Fruit fly (Drosophila melanogaster) whole organism, embryonic: ENCODE results near the gene bsh.
A peak's percentile ranks its signal among the peaks of the same experiment; 100 is the strongest.

Source experiments
- Atf6 ChIP-seq: fragments of 200-800 bp; sonication (Bioruptor generic); IDR thresholded peaks from 2 replicates; pipeline ENCODE4 v1.3.6; 2022; ENCODE audit warnings: missing biosample characterization, missing genetic modification characterization
- Blimp-1 ChIP-seq: fragments of 200-800 bp; sonication (Bioruptor generic); optimal IDR thresholded peaks from 3 replicates; lab custom pipeline; 2018; ENCODE audit warnings: missing biosample characterization, missing genetic modification characterization, mild to moderate bottlenecking, moderate library complexity, missing genetic modification reagents
- CG11085 ChIP-seq: fragments of 200-800 bp; sonication (Bioruptor generic); IDR thresholded peaks from 2 replicates; pipeline ENCODE4 v1.3.6; 2022; ENCODE audit warnings: missing biosample characterization, missing genetic modification characterization
- CG11456 ChIP-seq: fragments of 200-800 bp; sonication (Bioruptor generic); IDR thresholded peaks from 3 replicates; pipeline ENCODE4 v1.3.6; 2022; ENCODE audit warnings: missing biosample characterization, missing genetic modification characterization
- CG12659 ChIP-seq: fragments of 200-800 bp; sonication (Bioruptor generic); optimal IDR thresholded peaks from 3 replicates; lab custom pipeline; 2017; ENCODE audit warnings: mild to moderate bottlenecking, missing biosample characterization, missing genetic modification reagents, missing genetic modification characterization
- CG13424 ChIP-seq: fragments of 200-800 bp; sonication (Bioruptor generic); optimal IDR thresholded peaks from 2 replicates; lab custom pipeline; 2019; ENCODE audit warnings: missing biosample characterization, mild to moderate bottlenecking, missing genetic modification characterization, moderate library complexity
- CG14441 ChIP-seq: fragments of 200-800 bp; sonication (Bioruptor generic); IDR thresholded peaks from 2 replicates; pipeline ENCODE4 v1.3.6; 2022; ENCODE audit warnings: missing biosample characterization, missing genetic modification characterization
- CG14710 ChIP-seq: fragments of 200-800 bp; sonication (Bioruptor generic); optimal IDR thresholded peaks from 3 replicates; lab custom pipeline; 2019; ENCODE audit warnings: missing biosample characterization, mild to moderate bottlenecking, missing genetic modification characterization, moderate library complexity
- CG16813 ChIP-seq: fragments of 200-800 bp; sonication (Bioruptor generic); IDR thresholded peaks from 3 replicates; pipeline ENCODE4 v1.3.6; 2022; ENCODE audit warnings: missing biosample characterization, missing genetic modification characterization; ENCODE audit not compliant: partially characterized antibody
- CG17328 ChIP-seq: fragments of 200-800 bp; sonication (Bioruptor generic); IDR thresholded peaks from 2 replicates; pipeline ENCODE4 v1.3.6; 2022; ENCODE audit warnings: missing biosample characterization, missing genetic modification characterization
- CG17359 ChIP-seq: fragments of 200-800 bp; sonication (Bioruptor generic); optimal IDR thresholded peaks from 3 replicates; lab custom pipeline; 2018; ENCODE audit warnings: missing biosample characterization, mild to moderate bottlenecking, missing genetic modification characterization, moderate library complexity
- CG17568 ChIP-seq: fragments of 200-800 bp; sonication (Bioruptor generic); optimal IDR thresholded peaks from 2 replicates; lab custom pipeline; 2018; ENCODE audit warnings: missing biosample characterization, mild to moderate bottlenecking, missing genetic modification characterization, moderate library complexity
- CG18011 ChIP-seq: fragments of 200-800 bp; sonication (Bioruptor generic); optimal IDR thresholded peaks from 2 replicates; lab custom pipeline; 2017; ENCODE audit warnings: missing biosample characterization, missing genetic modification characterization, mild to moderate bottlenecking, moderate library complexity, missing genotype
- CG2712 ChIP-seq: fragments of 200-800 bp; optimal IDR thresholded peaks from 3 replicates; lab custom pipeline; 2019; ENCODE audit warnings: missing biosample characterization, mild to moderate bottlenecking, missing genetic modification characterization, moderate library complexity
- CG2875 ChIP-seq: fragments of 200-800 bp; sonication (Bioruptor generic); optimal IDR thresholded peaks from 2 replicates; lab custom pipeline; 2017; ENCODE audit warnings: missing biosample characterization, mild to moderate bottlenecking, missing genetic modification characterization, missing genetic modification reagents
- CG31365 ChIP-seq: fragments of 200-800 bp; sonication (Bioruptor generic); optimal IDR thresholded peaks from 2 replicates; lab custom pipeline; 2018; ENCODE audit warnings: missing biosample characterization, mild to moderate bottlenecking, missing genetic modification characterization
- CG3281 ChIP-seq: fragments of 200-800 bp; sonication (Bioruptor generic); optimal IDR thresholded peaks from 3 replicates; lab custom pipeline; 2017; ENCODE audit warnings: missing biosample characterization, mild to moderate bottlenecking, missing genetic modification characterization
- CG34224 ChIP-seq: fragments of 200-800 bp; sonication (Bioruptor generic); IDR thresholded peaks from 3 replicates; pipeline ENCODE4 v1.3.6; 2022; ENCODE audit warnings: missing biosample characterization, missing genetic modification characterization; ENCODE audit not compliant: partially characterized antibody
- CG4404 ChIP-seq: fragments of 200-800 bp; sonication (Bioruptor generic); IDR thresholded peaks from 2 replicates; pipeline ENCODE4 v1.3.6; 2022; ENCODE audit warnings: missing biosample characterization, missing genetic modification characterization
- CG7556 ChIP-seq: fragments of 200-800 bp; sonication (Bioruptor generic); optimal IDR thresholded peaks from 2 replicates; lab custom pipeline; 2017; ENCODE audit warnings: missing biosample characterization, mild to moderate bottlenecking, missing genetic modification characterization
- CG8290 ChIP-seq, 3 experiments: fragments of 200-800 bp; sonication (Bioruptor generic); optimal IDR thresholded peaks; 2 replicates each; lab custom pipeline; 2016 to 2019; ENCODE audit warnings: missing biosample characterization in 3 of 3, missing genetic modification characterization in 3 of 3, mild to moderate bottlenecking in 2 of 3, moderate library complexity in 1 of 3
- CG8944 ChIP-seq: fragments of 200-800 bp; sonication (Bioruptor generic); optimal IDR thresholded peaks from 3 replicates; lab custom pipeline; 2016; ENCODE audit warnings: missing biosample characterization, missing genetic modification characterization
- CG9876 ChIP-seq: fragments of 200-800 bp; sonication (Bioruptor generic); optimal IDR thresholded peaks from 2 replicates; lab custom pipeline; 2016; ENCODE audit warnings: missing biosample characterization, missing genetic modification characterization
- Chrac-16 ChIP-seq: fragments of 200-800 bp; sonication (Bioruptor generic); optimal IDR thresholded peaks from 3 replicates; lab custom pipeline; 2016; ENCODE audit warnings: missing biosample characterization, missing genetic modification characterization
- CkIIα-i1 ChIP-seq: fragments of 200-800 bp; sonication (Bioruptor generic); IDR thresholded peaks from 2 replicates; pipeline ENCODE4 v1.3.6; 2022; ENCODE audit warnings: missing biosample characterization, missing genetic modification characterization
- CrebB ChIP-seq: fragments of 200-800 bp; sonication (Bioruptor generic); optimal IDR thresholded peaks from 3 replicates; lab custom pipeline; 2018; ENCODE audit warnings: missing biosample characterization, mild to moderate bottlenecking, missing genetic modification characterization
- Deaf1 ChIP-seq: fragments of 200-800 bp; optimal IDR thresholded peaks from 3 replicates; lab custom pipeline; 2019; ENCODE audit warnings: missing biosample characterization, mild to moderate bottlenecking, missing genetic modification characterization, moderate library complexity
- Dref ChIP-seq: fragments of 200-800 bp; sonication (Bioruptor generic); IDR thresholded peaks from 2 replicates; pipeline ENCODE4 v1.3.6; 2022; ENCODE audit warnings: missing biosample characterization, missing genetic modification characterization
- HmgZ ChIP-seq: fragments of 200-800 bp; sonication (Bioruptor generic); optimal IDR thresholded peaks from 2 replicates; lab custom pipeline; 2018; ENCODE audit warnings: missing biosample characterization, mild to moderate bottlenecking, missing genetic modification characterization
- NC2α ChIP-seq: fragments of 200-800 bp; sonication (Bioruptor generic); optimal IDR thresholded peaks from 2 replicates; lab custom pipeline; 2016; ENCODE audit warnings: missing biosample characterization, missing genetic modification characterization
- Pdp1 ChIP-seq, 2 experiments: fragments of 200-800 bp; sonication (Bioruptor generic); optimal IDR thresholded peaks; 3 replicates each; lab custom pipeline; 2016; ENCODE audit warnings: missing biosample characterization in 2 of 2, missing genetic modification characterization in 2 of 2, mild to moderate bottlenecking in 1 of 2, moderate library complexity in 1 of 2
- Rfx ChIP-seq: fragments of 200-800 bp; sonication (Bioruptor generic); IDR thresholded peaks from 2 replicates; pipeline ENCODE4 v1.3.6; 2022; ENCODE audit warnings: missing biosample characterization, missing genetic modification characterization
- TFAM ChIP-seq: fragments of 200-800 bp; sonication (Bioruptor generic); optimal IDR thresholded peaks from 2 replicates; lab custom pipeline; 2017; ENCODE audit warnings: missing biosample characterization, missing genetic modification characterization, inconsistent platforms
- ap ChIP-seq: fragments of 200-800 bp; sonication (Bioruptor generic); IDR thresholded peaks from 2 replicates; pipeline ENCODE4 v1.3.6; 2022; ENCODE audit warnings: missing biosample characterization, missing genetic modification characterization
- chm ChIP-seq: fragments of 200-800 bp; sonication (Bioruptor generic); IDR thresholded peaks from 2 replicates; pipeline ENCODE4 v1.3.6; 2022; ENCODE audit warnings: missing biosample characterization, missing genetic modification characterization
- crc ChIP-seq: fragments of 200-800 bp; sonication (Bioruptor generic); optimal IDR thresholded peaks from 2 replicates; lab custom pipeline; 2016; ENCODE audit warnings: missing biosample characterization, missing genetic modification characterization
- cwo ChIP-seq: fragments of 200-800 bp; sonication (Bioruptor generic); optimal IDR thresholded peaks from 3 replicates; lab custom pipeline; 2017; ENCODE audit warnings: missing biosample characterization, missing genetic modification characterization, mild to moderate bottlenecking, moderate library complexity, missing genetic modification reagents
- dm ChIP-seq: fragments of 200-800 bp; sonication (Bioruptor generic); optimal IDR thresholded peaks from 3 replicates; lab custom pipeline; 2016; ENCODE audit warnings: missing biosample characterization, missing genetic modification characterization
- dmrt99B ChIP-seq: fragments of 200-800 bp; sonication (Bioruptor generic); optimal IDR thresholded peaks from 2 replicates; lab custom pipeline; 2018; ENCODE audit warnings: missing biosample characterization, mild to moderate bottlenecking, missing genetic modification characterization, moderate library complexity
- ftz-f1 ChIP-seq: fragments of 200-800 bp; sonication (Bioruptor generic); optimal IDR thresholded peaks from 2 replicates; lab custom pipeline; 2016; ENCODE audit warnings: missing biosample characterization, missing genetic modification characterization
- pfk ChIP-seq: fragments of 200-800 bp; sonication (Bioruptor generic); optimal IDR thresholded peaks from 2 replicates; lab custom pipeline; 2018; ENCODE audit warnings: missing biosample characterization, mild to moderate bottlenecking, missing genetic modification characterization, moderate library complexity
- psq ChIP-seq: fragments of 200-800 bp; sonication (Bioruptor generic); optimal IDR thresholded peaks from 2 replicates; lab custom pipeline; 2017; ENCODE audit warnings: missing biosample characterization, missing genetic modification characterization
- pum ChIP-seq: fragments of 200-800 bp; sonication (Bioruptor generic); optimal IDR thresholded peaks from 2 replicates; lab custom pipeline; 2016; ENCODE audit warnings: missing biosample characterization, missing genetic modification characterization
- sd ChIP-seq: fragments of 200-800 bp; sonication (Bioruptor generic); optimal IDR thresholded peaks from 3 replicates; lab custom pipeline; 2018; ENCODE audit warnings: missing biosample characterization, mild to moderate bottlenecking, missing genetic modification characterization, moderate library complexity
- sob ChIP-seq: fragments of 200-800 bp; sonication (Bioruptor generic); IDR thresholded peaks from 2 replicates; pipeline ENCODE4 v1.3.6; 2022; ENCODE audit warnings: missing biosample characterization, missing genetic modification characterization
- tup ChIP-seq: fragments of 200-800 bp; sonication (Bioruptor generic); optimal IDR thresholded peaks from 2 replicates; lab custom pipeline; 2016; ENCODE audit warnings: missing biosample characterization, mild to moderate bottlenecking, missing genetic modification characterization, moderate library complexity
- vvl ChIP-seq: fragments of 200-800 bp; sonication (Bioruptor generic); IDR thresholded peaks from 2 replicates; pipeline ENCODE4 v1.3.6; 2022; ENCODE audit warnings: missing biosample characterization, missing genetic modification characterization
- zfh1 ChIP-seq: fragments of 200-800 bp; sonication (Bioruptor generic); IDR thresholded peaks from 3 replicates; pipeline ENCODE4 v1.3.6; 2022; ENCODE audit warnings: missing biosample characterization, missing genetic modification characterization

bsh gene

DNA sequence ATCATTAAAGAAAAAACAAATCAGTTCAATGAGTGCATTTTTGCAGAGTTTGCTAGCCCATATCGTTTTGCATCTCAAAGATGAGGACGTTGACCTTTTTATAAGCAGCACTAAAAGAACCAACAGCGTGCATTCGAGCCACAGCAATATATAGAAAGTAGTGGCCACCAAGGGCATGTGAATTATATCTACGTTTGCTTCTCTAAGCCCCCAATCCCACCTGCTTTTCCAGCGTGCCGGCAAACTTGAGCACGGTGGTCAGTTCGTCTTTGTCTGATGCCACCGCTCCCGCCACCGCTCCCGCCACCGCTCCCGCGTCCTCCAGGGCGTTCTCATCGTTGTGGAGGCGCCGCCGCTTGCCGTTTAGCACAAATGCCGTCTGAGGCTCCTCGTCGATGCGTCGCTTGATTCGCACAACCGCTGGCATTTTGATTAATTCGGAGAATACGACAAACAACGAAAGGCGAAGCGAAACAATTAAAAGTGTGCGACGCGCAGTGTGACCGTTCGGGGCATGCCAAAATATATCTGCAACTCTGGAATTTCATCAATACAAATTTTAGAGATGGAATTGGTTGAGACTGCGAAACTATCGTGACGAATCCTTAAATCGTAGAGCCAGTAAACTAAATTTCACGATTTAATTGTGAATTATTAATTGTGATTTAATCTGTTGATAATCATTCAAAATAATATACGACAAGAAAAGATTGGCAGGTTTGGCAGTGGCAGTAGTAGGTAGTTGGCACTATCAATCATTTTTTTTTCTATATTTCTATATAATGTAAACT, 26.6 kb upstream of the bsh start (continued):
- TF ChIP-seq sd (tag; lab: Kevin White, UChicago) (peak; percentile 95), HmgZ (peak; percentile 32), CG18011 (GFP tag; lab: Kevin White, UChicago) (peak; percentile 33), Pdp1 (GFP tag; optimal IDR thresholded peaks at IDR 0.05; lab: Kevin White, UChicago) (peak; percentile 23 to 63), pfk (no peak), CG11456 (peak; percentile 60; the same call in 1 of the 3 replicates), CG7556 (GFP tag; lab: Kevin White, UChicago) (peak; percentile 50), sob (peak; percentile 10; the same call in 1 of the 2 replicates), dm (GFP tag; lab: Kevin White, UChicago) (peak; percentile 44), CG12659 (GFP tag; lab: Kevin White, UChicago) (peak; percentile 71), CG17359 (tag; lab: Kevin White, UChicago) (peak; percentile 46), CkIIα-i1 (GFP tag; lab: Robert Waterston, UW) (no peak), CG8290 (GFP tag; optimal IDR thresholded peaks at IDR 0.05; lab: Kevin White, UChicago) (peak; percentile 33), CG8290 (tag; optimal IDR thresholded peaks at IDR 0.05; lab: Kevin White, UChicago) (peak in 1 of 2 experiments; percentile 70), CG31365 (tag; lab: Kevin White, UChicago) (no peak), CG4404 (GFP tag; lab: Robert Waterston, UW) (0 out of 2 replicates have a peak, but pooled peaks have one; percentile 17), vvl (GFP tag; lab: Robert Waterston, UW) (peak; percentile 26; the same call in 1 of the 2 replicates), CG8944 (GFP tag; lab: Kevin White, UChicago) (peak; percentile 47), CG9876 (no peak), Dref (GFP tag; lab: Robert Waterston, UW) (peak; percentile 33; the same call in 1 of the 2 replicates), dmrt99B (tag; lab: Kevin White, UChicago) (no peak), Blimp-1 (GFP tag; lab: Kevin White, UChicago) (peak; percentile 3), CG17568 (GFP tag; lab: Kevin White, UChicago) (no peak), Atf6 (GFP tag; lab: Robert Waterston, UW) (no peak), CG2875 (GFP tag; lab: Kevin White, UChicago) (no peak), CG3281 (GFP tag; lab: Kevin White, UChicago) (no peak), chm (GFP tag; lab: Robert Waterston, UW) (peak; percentile 51; the same call in 1 of the 2 replicates), CG14441 (GFP tag; lab: Robert Waterston, UW) (0 out of 2 replicates have a peak, but pooled peaks have one; percentile 21), CG2712 (tag; lab: Kevin White, UChicago) (peak; percentile 48), tup (GFP tag; lab: Kevin White, UChicago) (peak; percentile 34), CG11085 (GFP tag; lab: Robert Waterston, UW) (no peak), ftz-f1 (no peak), CG17328 (GFP tag; lab: Robert Waterston, UW) (peak; percentile 25; the same call in 1 of the 2 replicates), psq (GFP tag; lab: Kevin White, UChicago) (no peak), Rfx (GFP tag; lab: Robert Waterston, UW) (peak; percentile 70), Deaf1 (tag; lab: Kevin White, UChicago) (peak; percentile 39), CG14710 (tag; lab: Kevin White, UChicago) (peak; percentile 80), cwo (GFP tag; lab: Kevin White, UChicago) (no peak), TFAM (GFP tag; lab: Kevin White, UChicago) (no peak), CG34224 (GFP tag; lab: Robert Waterston, UW) (peak; percentile 80), pum (GFP tag; lab: Kevin White, UChicago) (peak; percentile 44), zfh1 (GFP tag; lab: Robert Waterston, UW) (peak; percentile 11; the same call in 2 of the 3 replicates), Chrac-16 (GFP tag; lab: Kevin White, UChicago) (peak; percentile 55), CG16813 (GFP tag; lab: Robert Waterston, UW) (peak; percentile 87), CrebB (tag; lab: Kevin White, UChicago) (peak; percentile 22), CG13424 (tag; lab: Kevin White, UChicago) (peak; percentile 44), crc (GFP tag; lab: Kevin White, UChicago) (peak; percentile 11), ap (GFP tag; lab: Robert Waterston, UW) (no peak), NC2α (GFP tag; lab: Kevin White, UChicago) (no peak)
